Worm (Caenorhabditis elegans): ENCODE measurements around the gene dmd-9.

- no peak for TF ChIP-seq W03F9.2 (tag; optimal IDR thresholded peaks at IDR 0.05)
- no peak for TF ChIP-seq dao-5 (tag; optimal IDR thresholded peaks at IDR 0.05)
- TF ChIP-seq him-1 (tag; optimal IDR thresholded peaks at IDR 0.05): no peak
Measured at ce11 chrIV:3296578-3297549, 42.5 kb upstream of the dmd-9 start.

Data from whole organism, L4/young adult.